Fruit fly (Drosophila melanogaster) whole organism, pupa: ENCODE data around the gene HDAC4.

Experiments
- CG10348 ChIP-seq: fragments of 200-800 bp; sonication (Bioruptor generic); IDR thresholded peaks from 2 replicates; pipeline ENCODE4 v1.3.6; 2022; ENCODE audit warnings: missing biosample characterization, missing genetic modification characterization
- CG12605 ChIP-seq: fragments of 200-800 bp; sonication (Bioruptor generic); IDR thresholded peaks from 2 replicates; pipeline ENCODE4 v1.3.6; 2022; ENCODE audit warnings: missing biosample characterization, missing genetic modification characterization
- CG14655 ChIP-seq: fragments of 200-800 bp; sonication (Bioruptor generic); optimal IDR thresholded peaks from 3 replicates; lab custom pipeline; 2017; ENCODE audit warnings: mild to moderate bottlenecking, missing biosample characterization, missing genetic modification reagents, missing genetic modification characterization
- CG32121 ChIP-seq: fragments of 200-800 bp; sonication (Bioruptor generic); IDR thresholded peaks from 2 replicates; pipeline ENCODE4 v1.3.6; 2022; ENCODE audit warnings: missing biosample characterization, missing genetic modification characterization
- CG34367 ChIP-seq: fragments of 200-800 bp; sonication (Bioruptor generic); optimal IDR thresholded peaks from 2 replicates; lab custom pipeline; 2018; ENCODE audit warnings: missing biosample characterization, mild to moderate bottlenecking, missing genetic modification characterization
- CG8159 ChIP-seq: fragments of 200-800 bp; sonication (Bioruptor generic); optimal IDR thresholded peaks from 3 replicates; lab custom pipeline; 2018; ENCODE audit warnings: missing biosample characterization, mild to moderate bottlenecking, missing genetic modification characterization, moderate library complexity
- CG9948 ChIP-seq: fragments of 200-800 bp; sonication (Bioruptor generic); optimal IDR thresholded peaks from 2 replicates; lab custom pipeline; 2018; ENCODE audit warnings: missing biosample characterization, mild to moderate bottlenecking, missing genetic modification characterization, moderate library complexity
- D1 ChIP-seq: fragments of 200-800 bp; sonication (Bioruptor generic); optimal IDR thresholded peaks from 2 replicates; lab custom pipeline; 2018; ENCODE audit warnings: missing biosample characterization, mild to moderate bottlenecking, missing genetic modification characterization, moderate library complexity
- EcR ChIP-seq: fragments of 200-800 bp; sonication (Bioruptor generic); optimal IDR thresholded peaks from 3 replicates; lab custom pipeline; 2019; ENCODE audit warnings: missing biosample characterization, missing genetic modification characterization, mild to moderate bottlenecking, moderate library complexity, missing genetic modification reagents
- Ets98B ChIP-seq: fragments of 200-800 bp; sonication (Bioruptor generic); IDR thresholded peaks from 2 replicates; pipeline ENCODE4 v1.3.6; 2022; ENCODE audit warnings: missing biosample characterization, missing genetic modification characterization
- Pif1B ChIP-seq: fragments of 200-800 bp; sonication (Bioruptor generic); optimal IDR thresholded peaks from 3 replicates; lab custom pipeline; 2016; ENCODE audit warnings: missing biosample characterization, missing genetic modification characterization
- gl ChIP-seq: fragments of 200-800 bp; sonication (Bioruptor generic); optimal IDR thresholded peaks from 2 replicates; lab custom pipeline; 2018; ENCODE audit warnings: missing biosample characterization, mild to moderate bottlenecking, missing genetic modification characterization

dm6 chrX:13312200-13312599, 26.8 kb upstream of the HDAC4 start:
- no peak for TF ChIP-seq CG12605 (GFP tag; lab: Robert Waterston, UW)
- peak; percentile 64 for TF ChIP-seq CG34367 (tag; lab: Kevin White, UChicago)
- peak; percentile 17 for TF ChIP-seq EcR (GFP tag; lab: Kevin White, UChicago)
- peak; percentile 40; the same call in 1 of the 2 replicates for TF ChIP-seq CG32121 (GFP tag; lab: Robert Waterston, UW)
- TF ChIP-seq gl (tag; lab: Kevin White, UChicago), result peak; percentile 11
- peak; percentile 74 for TF ChIP-seq CG8159 (tag; lab: Kevin White, UChicago)
- TF ChIP-seq CG14655 (GFP tag; lab: Kevin White, UChicago), result peak; percentile 78
- TF ChIP-seq CG9948 (tag; lab: Kevin White, UChicago), result peak; percentile 77
- no peak for TF ChIP-seq D1 (tag; lab: Kevin White, UChicago)
- TF ChIP-seq Ets98B (GFP tag; lab: Robert Waterston, UW), result peak; percentile 54
- TF ChIP-seq CG10348, result no peak
- peak; percentile 44 for TF ChIP-seq Pif1B (GFP tag; lab: Kevin White, UChicago)
